Worm (Caenorhabditis elegans): ENCODE results near the gene skr-14.

DNA sequence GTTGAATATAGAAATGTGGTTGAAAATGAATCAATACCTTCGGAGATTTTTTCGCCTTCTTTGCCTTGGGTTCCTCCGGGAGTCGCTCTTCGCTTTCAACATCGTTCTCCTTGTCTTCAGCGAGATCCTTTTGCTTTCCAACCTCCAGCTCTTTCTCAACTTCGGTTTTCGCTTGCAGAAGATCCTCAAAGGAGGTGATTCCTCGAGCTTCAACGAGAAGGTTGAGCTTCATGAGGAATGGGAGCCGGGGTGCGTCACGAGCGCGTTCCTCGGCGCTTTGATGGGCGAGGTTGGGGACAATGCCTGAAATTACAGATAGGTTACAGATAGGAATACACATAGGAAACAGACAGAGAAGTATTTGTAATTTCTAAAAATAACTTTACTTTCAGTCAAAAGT is 22.5 kb downstream of the skr-14 start:
- no peak for TF ChIP-seq hnd-1 (tag; optimal IDR thresholded peaks at IDR 0.05)
- no peak for TF ChIP-seq flt-1 (GFP tag; IDR thresholded peaks at IDR 0.05)
- TF ChIP-seq tra-4 (tag; optimal IDR thresholded peaks at IDR 0.05): no peak
- TF ChIP-seq ceh-36 (tag; optimal IDR thresholded peaks at IDR 0.05): no peak
- no peak for TF ChIP-seq hmg-4 (GFP tag; optimal IDR thresholded peaks at IDR 0.05)
- no peak for TF ChIP-seq tbx-11 (GFP tag; IDR thresholded peaks at IDR 0.05)
- TF ChIP-seq ama-1 (optimal IDR thresholded peaks at IDR 0.05): no peak
- no peak for TF ChIP-seq hmbx-1 (tag; optimal IDR thresholded peaks at IDR 0.05)
- TF ChIP-seq aly-1 (tag; optimal IDR thresholded peaks at IDR 0.05): no peak
- TF ChIP-seq ets-7 (tag; optimal IDR thresholded peaks at IDR 0.05): no peak
- no peak for TF ChIP-seq tbx-37 (GFP tag; conservative IDR thresholded peaks at IDR 0.05)
- TF ChIP-seq F13C5.2 (tag; optimal IDR thresholded peaks at IDR 0.05): no peak

All from whole organism, early embryonic.